Worm (Caenorhabditis elegans) whole organism, L1 larva: ENCODE data around the gene ivns-1.

ENCODE experiments used
- C16A3.4 ChIP-seq: fragments of 150-350 bp; optimal IDR thresholded peaks from 2 replicates; lab custom pipeline; 2014; ENCODE audit warnings: missing biosample characterization, missing genetic modification characterization
- ceh-63 ChIP-seq: fragments of 200-800 bp; sonication (Bioruptor generic); optimal IDR thresholded peaks from 2 replicates; lab custom pipeline; 2018; ENCODE audit warnings: mild to moderate bottlenecking, missing genetic modification characterization, missing compliant biosample characterization
- lin-39 ChIP-seq: fragments of 150-350 bp; optimal IDR thresholded peaks from 2 replicates; lab custom pipeline; 2014; ENCODE audit warnings: missing biosample characterization, missing genetic modification reagents, missing genetic modification characterization
- mef-2 ChIP-seq: fragments of 150-350 bp; optimal IDR thresholded peaks from 2 replicates; lab custom pipeline; 2014; ENCODE audit warnings: missing biosample characterization, missing genetic modification characterization
- mep-1 ChIP-seq: fragments of 150-350 bp; optimal IDR thresholded peaks from 2 replicates; lab custom pipeline; 2014; ENCODE audit warnings: missing biosample characterization, missing genetic modification characterization
- unc-86 ChIP-seq: sonication (generic microtip); optimal IDR thresholded peaks from 2 replicates; lab custom pipeline; 2016; ENCODE audit warnings: missing genetic modification characterization, missing compliant biosample characterization

ivns-1 gene

DNA sequence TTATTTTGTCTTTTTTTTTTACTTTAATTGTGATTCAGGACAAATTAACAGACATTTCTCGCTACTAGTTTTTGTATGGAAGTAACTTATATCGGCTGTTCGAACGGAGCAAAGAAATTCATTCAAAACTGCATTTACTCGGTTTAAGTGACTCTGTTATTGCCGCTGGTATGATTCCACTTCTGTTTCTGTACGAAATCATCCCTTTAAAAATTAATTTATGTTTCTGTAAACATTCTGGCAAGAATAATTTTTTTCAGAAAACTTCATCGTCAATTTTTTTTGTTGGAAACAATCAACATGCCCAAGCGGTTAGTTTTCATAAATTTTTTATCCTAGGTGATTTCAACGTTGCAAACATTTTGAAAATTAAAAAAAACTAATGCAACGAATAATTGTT is 54.4 kb downstream of the ivns-1 start, which contains the start of gene T24D5.3 (continued):
- no peak for TF ChIP-seq mep-1 (tag; lab: Kevin White, UChicago)
- no peak for TF ChIP-seq unc-86 (tag; lab: Kevin White, UChicago)
- TF ChIP-seq C16A3.4 (tag; lab: Kevin White, UChicago) = no peak
- no peak for TF ChIP-seq lin-39 (tag; lab: Kevin White, UChicago)
- no peak for TF ChIP-seq ceh-63 (GFP tag; lab: Kevin White, UChicago)
- no peak for TF ChIP-seq mef-2 (tag; lab: Kevin White, UChicago)
